Fruit fly (Drosophila melanogaster) whole organism, embryonic: Measurements from ENCODE around the gene CG16978.
A peak's percentile ranks its signal among the peaks of the same experiment; 100 is the strongest.

Experiments
- CG11456 ChIP-seq: fragments of 200-800 bp; sonication (Bioruptor generic); IDR thresholded peaks from 3 replicates; pipeline ENCODE4 v1.3.6; 2022; ENCODE audit warnings: missing biosample characterization, missing genetic modification characterization
- CG11695 ChIP-seq: fragments of 200-800 bp; sonication (Bioruptor generic); IDR thresholded peaks from 3 replicates; pipeline ENCODE4 v1.3.6; 2022; ENCODE audit warnings: missing biosample characterization, missing genetic modification characterization
- CG11723 ChIP-seq: fragments of 200-800 bp; sonication (Bioruptor generic); optimal IDR thresholded peaks from 2 replicates; lab custom pipeline; 2017; ENCODE audit warnings: missing biosample characterization, mild to moderate bottlenecking, missing genetic modification characterization
- CG12071 ChIP-seq: fragments of 200-800 bp; sonication (Bioruptor generic); optimal IDR thresholded peaks from 3 replicates; lab custom pipeline; 2018; ENCODE audit warnings: missing biosample characterization, mild to moderate bottlenecking, missing genetic modification characterization
- CG12744 ChIP-seq: fragments of 200-800 bp; sonication (Bioruptor generic); optimal IDR thresholded peaks from 2 replicates; lab custom pipeline; 2016; ENCODE audit warnings: missing biosample characterization, missing genetic modification characterization
- CG12769 ChIP-seq: fragments of 200-800 bp; sonication (Bioruptor generic); optimal IDR thresholded peaks from 2 replicates; lab custom pipeline; 2019; ENCODE audit warnings: missing biosample characterization, mild to moderate bottlenecking, missing genetic modification characterization, moderate library complexity
- CG13123 ChIP-seq: fragments of 200-800 bp; sonication (Bioruptor generic); optimal IDR thresholded peaks from 2 replicates; lab custom pipeline; 2016; ENCODE audit warnings: missing biosample characterization, missing genetic modification characterization
- CG13296 ChIP-seq: fragments of 200-800 bp; sonication (Bioruptor generic); optimal IDR thresholded peaks from 3 replicates; lab custom pipeline; 2018; ENCODE audit warnings: missing biosample characterization, mild to moderate bottlenecking, missing genetic modification characterization
- CG15514 ChIP-seq: fragments of 200-800 bp; sonication (Bioruptor generic); optimal IDR thresholded peaks from 3 replicates; lab custom pipeline; 2017; ENCODE audit warnings: missing biosample characterization, missing genetic modification characterization, mild to moderate bottlenecking, moderate library complexity, missing genetic modification reagents
- CG17829 ChIP-seq: fragments of 200-800 bp; optimal IDR thresholded peaks from 2 replicates; lab custom pipeline; 2019; ENCODE audit warnings: missing biosample characterization, mild to moderate bottlenecking, missing genetic modification characterization, moderate library complexity
- CG30431 ChIP-seq: fragments of 200-800 bp; sonication (Bioruptor generic); optimal IDR thresholded peaks from 2 replicates; lab custom pipeline; 2017; ENCODE audit warnings: missing biosample characterization, missing genetic modification characterization
- CG4707 ChIP-seq: fragments of 200-800 bp; sonication (Bioruptor generic); optimal IDR thresholded peaks from 2 replicates; lab custom pipeline; 2018; ENCODE audit warnings: missing biosample characterization, mild to moderate bottlenecking, missing genetic modification characterization, moderate library complexity
- CG6654 ChIP-seq: fragments of 200-800 bp; sonication (Bioruptor generic); optimal IDR thresholded peaks from 2 replicates; lab custom pipeline; 2017; ENCODE audit warnings: missing biosample characterization, mild to moderate bottlenecking, missing genetic modification characterization
- CG6689 ChIP-seq: fragments of 200-800 bp; sonication (Bioruptor generic); IDR thresholded peaks from 2 replicates; pipeline ENCODE4 v1.3.6; 2022; ENCODE audit warnings: missing biosample characterization, missing genetic modification characterization
- CG6765 ChIP-seq: fragments of 200-800 bp; sonication (Bioruptor generic); optimal IDR thresholded peaks from 3 replicates; lab custom pipeline; 2017; ENCODE audit warnings: missing biosample characterization, mild to moderate bottlenecking, missing genetic modification characterization
- CG7786 ChIP-seq: fragments of 200-800 bp; sonication (Bioruptor generic); optimal IDR thresholded peaks from 2 replicates; lab custom pipeline; 2016; ENCODE audit warnings: missing biosample characterization, missing genetic modification characterization
- CG8359 ChIP-seq: fragments of 200-800 bp; sonication (Bioruptor generic); optimal IDR thresholded peaks from 2 replicates; lab custom pipeline; 2017; ENCODE audit warnings: missing biosample characterization, mild to moderate bottlenecking, missing genetic modification characterization, borderline replicate concordance
- CG8478 ChIP-seq: fragments of >200 bp; optimal IDR thresholded peaks from 2 replicates; lab custom pipeline; 2018
- CG9215 ChIP-seq: fragments of 200-800 bp; sonication (Bioruptor generic); IDR thresholded peaks from 2 replicates; pipeline ENCODE4 v1.3.6; 2022; ENCODE audit warnings: missing biosample characterization, missing genetic modification characterization
- D19B ChIP-seq: fragments of 200-800 bp; sonication (Bioruptor generic); optimal IDR thresholded peaks from 2 replicates; lab custom pipeline; 2017; ENCODE audit warnings: missing biosample characterization, mild to moderate bottlenecking, missing genetic modification characterization
- Fer3 ChIP-seq: fragments of 200-800 bp; sonication (Bioruptor generic); optimal IDR thresholded peaks from 2 replicates; lab custom pipeline; 2018; ENCODE audit warnings: missing biosample characterization, mild to moderate bottlenecking, missing genetic modification characterization, moderate library complexity
- Kr ChIP-seq: fragments of 200-800 bp; sonication (Bioruptor generic); optimal IDR thresholded peaks from 2 replicates; lab custom pipeline; 2017; ENCODE audit warnings: missing biosample characterization, mild to moderate bottlenecking, missing genetic modification characterization
- Mad ChIP-seq: fragments of 200-800 bp; sonication (Bioruptor generic); optimal IDR thresholded peaks from 2 replicates; lab custom pipeline; 2016; ENCODE audit warnings: missing biosample characterization, missing genetic modification characterization
- Mes4 ChIP-seq: fragments of 200-800 bp; sonication (Bioruptor generic); optimal IDR thresholded peaks from 2 replicates; lab custom pipeline; 2016; ENCODE audit warnings: missing biosample characterization, missing genetic modification characterization
- NK7.1 ChIP-seq: fragments of 200-800 bp; sonication (Bioruptor generic); optimal IDR thresholded peaks from 3 replicates; lab custom pipeline; 2016; ENCODE audit warnings: missing biosample characterization, missing genetic modification characterization
- Optix ChIP-seq: fragments of 200-800 bp; sonication (Bioruptor generic); IDR thresholded peaks from 3 replicates; pipeline ENCODE4 v1.3.6; 2022; ENCODE audit warnings: missing biosample characterization, missing genetic modification characterization
- Poxn ChIP-seq: fragments of 200-800 bp; sonication (Bioruptor generic); IDR thresholded peaks from 2 replicates; pipeline ENCODE4 v1.3.6; 2022; ENCODE audit warnings: missing biosample characterization, missing genetic modification characterization
- Ravus ChIP-seq: fragments of 200-800 bp; sonication (Bioruptor generic); IDR thresholded peaks from 2 replicates; pipeline ENCODE4 v1.3.6; 2022; ENCODE audit warnings: missing biosample characterization, missing genetic modification characterization
- Rfx ChIP-seq: fragments of 200-800 bp; sonication (Bioruptor generic); IDR thresholded peaks from 2 replicates; pipeline ENCODE4 v1.3.6; 2022; ENCODE audit warnings: missing biosample characterization, missing genetic modification characterization
- Ssrp ChIP-seq: fragments of 200-800 bp; sonication (Bioruptor generic); optimal IDR thresholded peaks from 2 replicates; lab custom pipeline; 2018; ENCODE audit warnings: missing biosample characterization, mild to moderate bottlenecking, missing genetic modification characterization, moderate library complexity
- Stat92E ChIP-seq, 3 experiments: fragments of >200 bp in 2 of 3; fragments of 200-800 bp in 1 of 3; sonication (Bioruptor generic) in 1 of 3; optimal IDR thresholded peaks; 2 replicates each; lab custom pipeline; 2017 to 2019; ENCODE audit warnings: missing biosample characterization in 3 of 3, missing genetic modification characterization in 3 of 3, mild to moderate bottlenecking in 1 of 3, moderate library complexity in 1 of 3
- Taf1 ChIP-seq: fragments of 200-800 bp; sonication (Bioruptor generic); IDR thresholded peaks from 2 replicates; pipeline ENCODE4 v1.3.6; 2022; ENCODE audit warnings: missing biosample characterization, missing genetic modification characterization
- YL-1 ChIP-seq: fragments of 200-800 bp; sonication (Bioruptor generic); optimal IDR thresholded peaks from 3 replicates; lab custom pipeline; 2017; ENCODE audit warnings: missing biosample characterization, mild to moderate bottlenecking, missing genetic modification characterization
- al ChIP-seq: fragments of 200-800 bp; sonication (Bioruptor generic); IDR thresholded peaks from 2 replicates; pipeline ENCODE4 v1.3.6; 2022; ENCODE audit warnings: missing biosample characterization, missing genetic modification characterization
- aop ChIP-seq: fragments of 200-800 bp; sonication (Bioruptor generic); IDR thresholded peaks from 2 replicates; pipeline ENCODE4 v1.3.6; 2022; ENCODE audit warnings: missing biosample characterization, missing genetic modification characterization
- ap ChIP-seq: fragments of 200-800 bp; sonication (Bioruptor generic); IDR thresholded peaks from 2 replicates; pipeline ENCODE4 v1.3.6; 2022; ENCODE audit warnings: missing biosample characterization, missing genetic modification characterization
- az2 ChIP-seq: fragments of 200-800 bp; sonication (Bioruptor generic); optimal IDR thresholded peaks from 3 replicates; lab custom pipeline; 2016; ENCODE audit warnings: missing biosample characterization, missing genetic modification characterization
- br ChIP-seq: fragments of >200 bp; optimal IDR thresholded peaks from 2 replicates; lab custom pipeline; 2017
- dan ChIP-seq: fragments of 200-800 bp; sonication (Bioruptor generic); IDR thresholded peaks from 2 replicates; pipeline ENCODE4 v1.3.6; 2022; ENCODE audit warnings: missing biosample characterization, missing genetic modification characterization
- danr ChIP-seq: fragments of 200-800 bp; sonication (Bioruptor generic); IDR thresholded peaks from 2 replicates; pipeline ENCODE4 v1.3.6; 2022; ENCODE audit warnings: missing biosample characterization, missing genetic modification characterization
- dmrt11E ChIP-seq: fragments of 200-800 bp; sonication (Bioruptor generic); optimal IDR thresholded peaks from 3 replicates; lab custom pipeline; 2018; ENCODE audit warnings: missing biosample characterization, mild to moderate bottlenecking, missing genetic modification characterization, moderate library complexity
- esg ChIP-seq: fragments of 200-800 bp; sonication (Bioruptor generic); conservative IDR thresholded peaks from 2 replicates; pipeline ENCODE4 v1.3.6; 2022; ENCODE audit warnings: missing biosample characterization, missing genetic modification characterization
- fd3F ChIP-seq: fragments of 200-800 bp; sonication (Bioruptor generic); optimal IDR thresholded peaks from 2 replicates; lab custom pipeline; 2018; ENCODE audit warnings: missing biosample characterization, mild to moderate bottlenecking, missing genetic modification characterization, moderate library complexity
- fu2 ChIP-seq: fragments of 200-800 bp; sonication (Bioruptor generic); optimal IDR thresholded peaks from 2 replicates; lab custom pipeline; 2016; ENCODE audit warnings: missing biosample characterization, missing genetic modification characterization
- gcm ChIP-seq: fragments of 200-800 bp; sonication (Bioruptor generic); optimal IDR thresholded peaks from 2 replicates; lab custom pipeline; 2019; ENCODE audit warnings: missing biosample characterization, mild to moderate bottlenecking, missing genetic modification characterization, moderate library complexity
- lilli ChIP-seq: fragments of 200-800 bp; sonication (Bioruptor generic); optimal IDR thresholded peaks from 3 replicates; lab custom pipeline; 2016; ENCODE audit warnings: missing biosample characterization, missing genetic modification characterization
- otp ChIP-seq: fragments of 200-800 bp; sonication (Bioruptor generic); IDR thresholded peaks from 3 replicates; pipeline ENCODE4, ENCODE4 v1.3.6; 2022; ENCODE audit warnings: missing biosample characterization, missing genetic modification characterization
- ranshi ChIP-seq: fragments of 200-800 bp; sonication (Bioruptor generic); IDR thresholded peaks from 2 replicates; pipeline ENCODE4 v1.3.6; 2022; ENCODE audit warnings: missing biosample characterization, missing genetic modification characterization
- sens ChIP-seq: fragments of 200-800 bp; sonication (Bioruptor generic); peaks from one replicate; lab custom pipeline; 2016; ENCODE audit warnings: missing biosample characterization, missing genetic modification characterization
- slou ChIP-seq: fragments of 200-800 bp; sonication (Bioruptor generic); optimal IDR thresholded peaks from 3 replicates; lab custom pipeline; 2016; ENCODE audit warnings: missing biosample characterization, missing genetic modification characterization
- tio ChIP-seq: fragments of 200-800 bp; sonication (Bioruptor generic); optimal IDR thresholded peaks from 2 replicates; lab custom pipeline; 2017; ENCODE audit warnings: missing biosample characterization, missing genetic modification characterization, inconsistent platforms
- usp ChIP-seq: fragments of >200 bp; optimal IDR thresholded peaks from 2 replicates; lab custom pipeline; 2017; ENCODE audit warnings: missing biosample characterization, missing genetic modification characterization
- wdn ChIP-seq: fragments of 200-800 bp; sonication (Bioruptor generic); IDR thresholded peaks from 2 replicates; pipeline ENCODE4 v1.3.6; 2022; ENCODE audit warnings: missing biosample characterization, missing genetic modification characterization

CG16978 gene

dm6 chr2L:13191894-13192293 is 48.5 kb upstream of the CG16978 start, which contains the start of the genes CG16974 and Edem2 (continued):
- TF ChIP-seq CG13296 (GFP tag; lab: Kevin White, UChicago) (no peak), CG4707 (GFP tag; lab: Kevin White, UChicago) (no peak), dan (GFP tag; lab: Robert Waterston, UW) (no peak), slou (GFP tag; lab: Kevin White, UChicago) (peak; percentile 70), CG13123 (GFP tag; lab: Kevin White, UChicago) (peak; percentile 64), CG6689 (GFP tag; lab: Robert Waterston, UW) (peak; percentile 79), al (GFP tag; lab: Robert Waterston, UW) (peak; percentile 61; the same call in 1 of the 2 replicates), Fer3 (tag; lab: Kevin White, UChicago) (no peak), Taf1 (0 out of 2 replicates have a peak, but pooled peaks have one; percentile 26), CG7786 (GFP tag; lab: Kevin White, UChicago) (no peak), CG30431 (GFP tag; lab: Kevin White, UChicago) (peak; percentile 4), CG8478 (lab: Kevin White, UChicago) (no peak), fd3F (GFP tag; lab: Kevin White, UChicago) (peak; percentile 30), Rfx (GFP tag; lab: Robert Waterston, UW) (peak; percentile 81), sens (GFP tag; lab: Kevin White, UChicago) (no peak), YL-1 (GFP tag; lab: Kevin White, UChicago) (peak; percentile 80), Mad (peak; percentile 54), fu2 (GFP tag; lab: Kevin White, UChicago) (no peak), Poxn (GFP tag; lab: Robert Waterston, UW) (no peak), CG12071 (GFP tag; lab: Kevin White, UChicago) (no peak), CG11456 (GFP tag; lab: Robert Waterston, UW) (peak; percentile 84), Ssrp (tag; lab: Kevin White, UChicago) (peak; percentile 60), otp (GFP tag; lab: Robert Waterston, UW) (0 out of 3 replicates have a peak, but pooled peaks have one; percentile 53), usp (GFP tag; lab: Kevin White, UChicago) (no peak), aop (no peak), CG12769 (no peak), ranshi (peak; percentile 73; the same call in 1 of the 2 replicates), tio (GFP tag; lab: Kevin White, UChicago) (no peak), CG8359 (GFP tag; lab: Kevin White, UChicago) (no peak), esg (GFP tag; lab: Robert Waterston, UW) (peak; percentile 65), Ravus (peak; percentile 13; the same call in 1 of the 2 replicates), danr (GFP tag; lab: Robert Waterston, UW) (peak; percentile 21; the same call in 1 of the 2 replicates), CG12744 (GFP tag; lab: Kevin White, UChicago) (no peak), wdn (GFP tag; lab: Robert Waterston, UW) (peak; percentile 78), az2 (GFP tag; lab: Kevin White, UChicago) (peak; percentile 79), CG6765 (no peak), Optix (GFP tag; lab: Robert Waterston, UW) (peak; percentile 61; the same call in 1 of the 3 replicates), CG17829 (tag; lab: Kevin White, UChicago) (peak; percentile 89), gcm (GFP tag; lab: Kevin White, UChicago) (no peak), D19B (GFP tag; lab: Kevin White, UChicago) (no peak), br (lab: Kevin White, UChicago) (no peak), CG9215 (GFP tag; lab: Robert Waterston, UW) (peak; percentile 70), Kr (GFP tag; lab: Kevin White, UChicago) (no peak), CG11723 (no peak), CG6654 (GFP tag; lab: Kevin White, UChicago) (no peak), CG11695 (GFP tag; lab: Robert Waterston, UW) (peak; percentile 73), NK7.1 (GFP tag; lab: Kevin White, UChicago) (no peak), Mes4 (GFP tag; lab: Kevin White, UChicago) (no peak), Stat92E (GFP tag; optimal IDR thresholded peaks at IDR 0.05; lab: Kevin White, UChicago) (no peak), ap (GFP tag; lab: Robert Waterston, UW) (peak; percentile 63), dmrt11E (tag; lab: Kevin White, UChicago) (peak; percentile 70), lilli (GFP tag; lab: Kevin White, UChicago) (peak; percentile 79), CG15514 (GFP tag; lab: Kevin White, UChicago) (no peak)
